Worm (Caenorhabditis elegans) whole organism, mixed stage, embryonic: ENCODE measurements around the gene Y38A10A.2.

Source experiments
- blmp-1 ChIP-seq: fragments of 150-350 bp; optimal IDR thresholded peaks from 2 replicates; lab custom pipeline; 2014; ENCODE audit warnings: missing biosample characterization, missing genetic modification characterization
- ces-1 ChIP-seq: fragments of 150-350 bp; optimal IDR thresholded peaks from 2 replicates; lab custom pipeline; 2014; ENCODE audit warnings: missing biosample characterization, missing genetic modification reagents, missing genetic modification characterization
- ham-2 ChIP-seq: fragments of 200-800 bp; sonication (Bioruptor generic); optimal IDR thresholded peaks from 2 replicates; lab custom pipeline; 2018; ENCODE audit warnings: mild to moderate bottlenecking, missing genetic modification characterization, missing compliant biosample characterization
- mab-5 ChIP-seq: fragments of 150-350 bp; optimal IDR thresholded peaks from 2 replicates; lab custom pipeline; 2014; ENCODE audit warnings: missing biosample characterization, missing genetic modification characterization
- nhr-12 ChIP-seq: fragments of 150-350 bp; optimal IDR thresholded peaks from 2 replicates; lab custom pipeline; 2014; ENCODE audit warnings: missing biosample characterization, missing genetic modification characterization
- nhr-237 ChIP-seq: fragments of 150-350 bp; optimal IDR thresholded peaks from 2 replicates; lab custom pipeline; 2014; ENCODE audit warnings: missing biosample characterization, missing genetic modification characterization
- nhr-76 ChIP-seq: sonication (generic microtip); optimal IDR thresholded peaks from 2 replicates; lab custom pipeline; 2017; ENCODE audit warnings: missing biosample characterization, missing genetic modification characterization
- pha-4 ChIP-seq: fragments of 150-350 bp; optimal IDR thresholded peaks from 2 replicates; lab custom pipeline; 2018; ENCODE audit warnings: missing biosample characterization, missing genetic modification reagents, missing genetic modification characterization
- unc-39 ChIP-seq: fragments of 150-350 bp; optimal IDR thresholded peaks from 2 replicates; lab custom pipeline; 2014; ENCODE audit warnings: missing biosample characterization, missing genetic modification characterization
- unc-62 ChIP-seq: fragments of 150-350 bp; optimal IDR thresholded peaks from 2 replicates; lab custom pipeline; 2014; ENCODE audit warnings: missing biosample characterization, missing genetic modification reagents, missing genetic modification characterization
- ztf-11 ChIP-seq: fragments of 150-350 bp; optimal IDR thresholded peaks from 2 replicates; lab custom pipeline; 2014; ENCODE audit warnings: missing biosample characterization, missing genetic modification characterization

- TF ChIP-seq ces-1 (GFP tag; lab: Kevin White, UChicago) (peak; percentile 22), unc-62 (GFP tag; lab: Kevin White, UChicago) (no peak), unc-39 (tag; lab: Kevin White, UChicago) (no peak), ham-2 (GFP tag; lab: Kevin White, UChicago) (no peak), nhr-76 (tag; lab: Kevin White, UChicago) (no peak), nhr-237 (tag; lab: Kevin White, UChicago) (no peak), pha-4 (no peak), blmp-1 (tag; lab: Kevin White, UChicago) (no peak), mab-5 (no peak), nhr-12 (tag; lab: Kevin White, UChicago) (no peak), ztf-11 (tag; lab: Kevin White, UChicago) (no peak)
These were observed 29.7 kb downstream of the Y38A10A.2 start for ce11 chrV:6033512-6033911.
